Worm (Caenorhabditis elegans) whole organism, late embryonic: ENCODE data around the gene rrc-1.
A peak's percentile ranks its signal among the peaks of the same experiment; 100 is the strongest.

Experiments
- C38D4.7 ChIP-seq: fragments of 200-800 bp; sonication (Bioruptor generic); optimal IDR thresholded peaks from 2 replicates; lab custom pipeline; 2018; ENCODE audit warnings: mild to moderate bottlenecking, missing genetic modification characterization, moderate library complexity, missing compliant biosample characterization
- Y22D7AL.16 ChIP-seq: sonication (generic microtip); optimal IDR thresholded peaks from 2 replicates; lab custom pipeline; 2016; ENCODE audit warnings: missing genetic modification characterization, missing compliant biosample characterization
- ama-1 ChIP-seq: fragments of 150-350 bp; optimal IDR thresholded peaks from 2 replicates; lab custom pipeline; 2014
- ceh-18 ChIP-seq: sonication (generic microtip); optimal IDR thresholded peaks from 2 replicates; lab custom pipeline; 2016; ENCODE audit warnings: missing genetic modification characterization, missing compliant biosample characterization
- ceh-30 ChIP-seq: fragments of 150-350 bp; optimal IDR thresholded peaks from 2 replicates; lab custom pipeline; 2014; ENCODE audit warnings: missing biosample characterization, missing genetic modification characterization
- ceh-34 ChIP-seq: sonication (generic microtip); optimal IDR thresholded peaks from 2 replicates; lab custom pipeline; 2016; ENCODE audit warnings: mild to moderate bottlenecking, missing genetic modification characterization, missing compliant biosample characterization
- ceh-48 ChIP-seq: sonication (generic microtip); optimal IDR thresholded peaks from 2 replicates; lab custom pipeline; 2016; ENCODE audit warnings: missing genetic modification characterization, inconsistent platforms, missing compliant biosample characterization
- ceh-9 ChIP-seq: sonication (generic microtip); optimal IDR thresholded peaks from 2 replicates; lab custom pipeline; 2016; ENCODE audit warnings: mild to moderate bottlenecking, missing genetic modification characterization, inconsistent platforms, missing compliant biosample characterization
- dve-1 ChIP-seq: sonication (generic microtip); optimal IDR thresholded peaks from 2 replicates; lab custom pipeline; 2017; ENCODE audit warnings: antibody characterized with exemption, mild to moderate bottlenecking, missing genetic modification characterization, missing compliant biosample characterization
- elt-2 ChIP-seq: sonication (generic microtip); optimal IDR thresholded peaks from 2 replicates; lab custom pipeline; 2016; ENCODE audit warnings: missing genetic modification reagents, missing genetic modification characterization, missing compliant biosample characterization
- ets-4 ChIP-seq: sonication (generic microtip); optimal IDR thresholded peaks from 2 replicates; lab custom pipeline; 2016; ENCODE audit warnings: missing genetic modification characterization, missing compliant biosample characterization
- eyg-1 ChIP-seq: sonication (generic microtip); optimal IDR thresholded peaks from 2 replicates; lab custom pipeline; 2016; ENCODE audit warnings: missing genotype, missing genetic modification characterization, missing compliant biosample characterization
- fkh-10 ChIP-seq: fragments of 150-350 bp; optimal IDR thresholded peaks from 2 replicates; lab custom pipeline; 2014; ENCODE audit warnings: missing biosample characterization, missing genetic modification reagents, missing genetic modification characterization
- gmeb-2 ChIP-seq: sonication (generic microtip); optimal IDR thresholded peaks from 2 replicates; lab custom pipeline; 2016; ENCODE audit warnings: missing genetic modification characterization, inconsistent platforms, missing compliant biosample characterization
- hlh-15 ChIP-seq: sonication (generic microtip); optimal IDR thresholded peaks from 2 replicates; lab custom pipeline; 2016; ENCODE audit warnings: missing genetic modification characterization, missing compliant biosample characterization
- hlh-30 ChIP-seq: sonication (generic microtip); optimal IDR thresholded peaks from 2 replicates; lab custom pipeline; 2017; ENCODE audit warnings: antibody characterized with exemption, missing genetic modification characterization, missing compliant biosample characterization; ENCODE audit not compliant: insufficient read depth
- lim-6 ChIP-seq: sonication (generic microtip); optimal IDR thresholded peaks from 2 replicates; lab custom pipeline; 2016; ENCODE audit warnings: missing genetic modification characterization, missing compliant biosample characterization
- lin-11 ChIP-seq: fragments of 200-800 bp; sonication (Bioruptor generic); optimal IDR thresholded peaks from 2 replicates; lab custom pipeline; 2018; ENCODE audit warnings: mild to moderate bottlenecking, missing genetic modification characterization, missing compliant biosample characterization
- nfya-1 ChIP-seq: sonication (generic microtip); optimal IDR thresholded peaks from 2 replicates; lab custom pipeline; 2017; ENCODE audit warnings: missing genetic modification characterization, mild to moderate bottlenecking, missing compliant biosample characterization, antibody characterized with exemption, moderate library complexity
- nhr-232 ChIP-seq: sonication (generic microtip); optimal IDR thresholded peaks from 2 replicates; lab custom pipeline; 2016; ENCODE audit warnings: missing genetic modification characterization, missing compliant biosample characterization
- npax-4 ChIP-seq: sonication (generic microtip); optimal IDR thresholded peaks from 2 replicates; lab custom pipeline; 2016; ENCODE audit warnings: missing genetic modification characterization, missing compliant biosample characterization
- pax-1 ChIP-seq: fragments of 150-350 bp; optimal IDR thresholded peaks from 2 replicates; lab custom pipeline; 2014; ENCODE audit warnings: missing biosample characterization, missing genetic modification characterization
- pha-4 ChIP-seq: fragments of 150-350 bp; optimal IDR thresholded peaks from 2 replicates; lab custom pipeline; 2018; ENCODE audit warnings: missing biosample characterization, missing genetic modification reagents, missing genetic modification characterization
- pqm-1 ChIP-seq: sonication (generic microtip); optimal IDR thresholded peaks from 2 replicates; lab custom pipeline; 2016; ENCODE audit warnings: missing genetic modification characterization, missing compliant biosample characterization
- ref-2 ChIP-seq: sonication (generic microtip); optimal IDR thresholded peaks from 2 replicates; lab custom pipeline; 2016; ENCODE audit warnings: missing genetic modification characterization, missing compliant biosample characterization
- sox-2 ChIP-seq: fragments of 200-800 bp; sonication (Bioruptor generic); IDR thresholded peaks from 2 replicates; pipeline ENCODE4 v1.3.6; 2022; ENCODE audit warnings: missing genetic modification reagents, missing genetic modification characterization, missing compliant biosample characterization
- syd-9 ChIP-seq: sonication (generic microtip); optimal IDR thresholded peaks from 2 replicates; lab custom pipeline; 2016; ENCODE audit warnings: mild to moderate bottlenecking, missing genetic modification characterization, moderate library complexity, missing compliant biosample characterization
- tbx-2 ChIP-seq: sonication (generic microtip); optimal IDR thresholded peaks from 2 replicates; lab custom pipeline; 2016; ENCODE audit warnings: missing genetic modification characterization, missing compliant biosample characterization
- tbx-7 ChIP-seq: sonication (generic microtip); optimal IDR thresholded peaks from 2 replicates; lab custom pipeline; 2016; ENCODE audit warnings: missing genotype, missing genetic modification characterization, missing compliant biosample characterization
- ttx-3 ChIP-seq: sonication (generic microtip); optimal IDR thresholded peaks from 2 replicates; lab custom pipeline; 2016; ENCODE audit warnings: missing genetic modification reagents, missing genetic modification characterization, missing compliant biosample characterization
- unc-3 ChIP-seq, 2 experiments: fragments of 200-800 bp in 1 of 2; sonication (Bioruptor generic) in 1 of 2; sonication (generic microtip) in 1 of 2; conservative IDR thresholded peaks in 1 of 2; optimal IDR thresholded peaks in 1 of 2; 2 replicates each; pipeline versions ENCODE4 v1.3.6 to Lab custom; 2016 to 2022; ENCODE audit warnings: missing compliant biosample characterization in 2 of 2, missing genetic modification characterization in 2 of 2, missing genetic modification reagents in 1 of 2
- unc-86 ChIP-seq: sonication (generic microtip); optimal IDR thresholded peaks from 2 replicates; lab custom pipeline; 2016; ENCODE audit warnings: missing genetic modification characterization, missing compliant biosample characterization
- zip-5 ChIP-seq: sonication (generic microtip); optimal IDR thresholded peaks from 2 replicates; lab custom pipeline; 2016; ENCODE audit warnings: missing genetic modification characterization, missing compliant biosample characterization

Gene rrc-1

ce11 chrX:9866355-9866754 is 35.3 kb upstream of the rrc-1 start, which contains the start of gene R07B1.6:
Gene R07B1.6 (plus strand): TSS chrX:9866655.
- TF ChIP-seq syd-9 (no peak), zip-5 (tag; lab: Kevin White, UChicago) (no peak), nfya-1 (tag; lab: Kevin White, UChicago) (no peak), nhr-232 (no peak), gmeb-2 (no peak), ceh-9 (no peak), ref-2 (tag; lab: Kevin White, UChicago) (no peak), hlh-30 (tag; lab: Kevin White, UChicago) (no peak), lim-6 (no peak), tbx-7 (tag; lab: Kevin White, UChicago) (no peak), unc-86 (no peak), sox-2 (no peak), unc-3 (GFP tag; conservative IDR thresholded peaks at IDR 0.05; lab: Robert Waterston, UW) (no peak), unc-3 (tag; optimal IDR thresholded peaks at IDR 0.05; lab: Kevin White, UChicago) (no peak), pax-1 (tag; lab: Kevin White, UChicago) (no peak), pha-4 (tag; lab: Kevin White, UChicago) (no peak), tbx-2 (tag; lab: Kevin White, UChicago) (no peak), Y22D7AL.16 (tag; lab: Kevin White, UChicago) (no peak), pqm-1 (tag; lab: Kevin White, UChicago) (no peak), ama-1 (no peak), ceh-18 (tag; lab: Kevin White, UChicago) (no peak)

ce11 chrX:9862916-9863624 is 32.0 kb upstream of the rrc-1 start, which contains the start of the genes gst-36 and R07B1.5:
Gene gst-36 (minus strand): TSS chrX:9862960.
Gene R07B1.5 (plus strand): TSS chrX:9863580.
- TF ChIP-seq ceh-48 (tag; lab: Kevin White, UChicago): no peak
- TF ChIP-seq ttx-3 (tag; lab: Kevin White, UChicago): no peak
- TF ChIP-seq unc-3 (GFP tag; conservative IDR thresholded peaks at IDR 0.05; lab: Robert Waterston, UW): no peak
- TF ChIP-seq unc-3 (tag; optimal IDR thresholded peaks at IDR 0.05; lab: Kevin White, UChicago): no peak
- TF ChIP-seq lin-11 (tag; lab: Kevin White, UChicago): no peak
- peak; percentile 56 for TF ChIP-seq elt-2 (tag; lab: Kevin White, UChicago)

- no peak for TF ChIP-seq dve-1 (tag; lab: Kevin White, UChicago)
- no peak for TF ChIP-seq unc-86
These were observed 27.0 kb upstream of the rrc-1 start, which contains the start of gene scav-5 for ce11 chrX:9858069-9858468. Gene scav-5 (plus strand): TSS chrX:9858365.

ce11 chrX:9856618-9857017 is 25.5 kb upstream of the rrc-1 start, which contains the start of gene R07B1.11:
Gene R07B1.11 (plus strand): TSS chrX:9856918.
- TF ChIP-seq hlh-15 (tag; lab: Kevin White, UChicago) (no peak), ceh-9 (no peak), ceh-30 (tag; lab: Kevin White, UChicago) (no peak), zip-5 (tag; lab: Kevin White, UChicago) (no peak), nfya-1 (tag; lab: Kevin White, UChicago) (no peak), ets-4 (tag; lab: Kevin White, UChicago) (no peak), pax-1 (tag; lab: Kevin White, UChicago) (no peak), tbx-2 (tag; lab: Kevin White, UChicago) (no peak), fkh-10 (GFP tag; lab: Kevin White, UChicago) (no peak), eyg-1 (no peak), C38D4.7 (no peak), npax-4 (tag; lab: Kevin White, UChicago) (no peak), ceh-34 (no peak)
- TF ChIP-seq, all 69 proteins: peak for 0
